Worm (Caenorhabditis elegans) whole organism, mixed stage, embryonic: ENCODE data around the gene tsen-34.

Source experiments
- lsy-2 ChIP-seq: fragments of 150-350 bp; optimal IDR thresholded peaks from 2 replicates; lab custom pipeline; 2014; ENCODE audit warnings: missing biosample characterization, missing genetic modification characterization
- mls-2 ChIP-seq: sonication (generic microtip); optimal IDR thresholded peaks from 2 replicates; lab custom pipeline; 2016; ENCODE audit warnings: mild to moderate bottlenecking, missing genetic modification characterization, moderate library complexity, missing compliant biosample characterization
- nhr-237 ChIP-seq: fragments of 150-350 bp; optimal IDR thresholded peaks from 2 replicates; lab custom pipeline; 2014; ENCODE audit warnings: missing biosample characterization, missing genetic modification characterization
- unc-62 ChIP-seq: fragments of 150-350 bp; optimal IDR thresholded peaks from 2 replicates; lab custom pipeline; 2014; ENCODE audit warnings: missing biosample characterization, missing genetic modification reagents, missing genetic modification characterization

- TF ChIP-seq nhr-237 (tag; lab: Kevin White, UChicago) (no peak), mls-2 (no peak), unc-62 (no peak), lsy-2 (tag; lab: Kevin White, UChicago) (no peak)
Measured at ce11 chrIV:4141311-4141710, 36.9 kb upstream of the tsen-34 start, which contains the start of gene F49F1.11.
